5 worm cellular contexts compared by ENCODE assay signal in genomic region chrII:11966602-11967001, ce11.
TF ChIP-seq lines count a peak whose summit lies in the region.

Gene rab-7, minus strand, starts transcription at chrII:11966931.

TF ChIP-seq in whole organism, L1 larva, 84 proteins besides CTCF, POLR2A, EP300 and RAD21:
- TF ChIP-seq pqm-1 (tag; optimal IDR thresholded peaks at IDR 0.05; lab: Kevin White, UChicago) (no peak), nhr-47 (tag; optimal IDR thresholded peaks at IDR 0.05; lab: Kevin White, UChicago) (peak; percentile 10), lsy-2 (tag; optimal IDR thresholded peaks at IDR 0.05; lab: Kevin White, UChicago) (peak in 1 of 2 experiments; percentile 2), efl-1 (optimal IDR thresholded peaks at IDR 0.05; lab: Kevin White, UChicago) (no peak), efl-1 (GFP tag; optimal IDR thresholded peaks at IDR 0.05 in 1 of 2; lab: Kevin White, UChicago) (peak in 1 of 2 experiments; percentile 92), dsc-1 (tag; optimal IDR thresholded peaks at IDR 0.05; lab: Kevin White, UChicago) (peak; percentile 6), nhr-71 (tag; optimal IDR thresholded peaks at IDR 0.05; lab: Kevin White, UChicago) (peak; percentile 32), ama-1 (optimal IDR thresholded peaks at IDR 0.05; lab: Kevin White, UChicago) (peak; percentile 73), zip-4 (GFP tag; optimal IDR thresholded peaks at IDR 0.05; lab: Kevin White, UChicago) (no peak), elt-2 (tag; optimal IDR thresholded peaks at IDR 0.05; lab: Kevin White, UChicago) (peak; percentile 54)

TF ChIP-seq in whole organism, L2 larva, 48 proteins besides CTCF, POLR2A, EP300 and RAD21:
- peak; percentile 75 for TF ChIP-seq ama-1 (optimal IDR thresholded peaks at IDR 0.05; lab: Kevin White, UChicago)
- TF ChIP-seq ztf-4 (tag; optimal IDR thresholded peaks at IDR 0.05; lab: Kevin White, UChicago): peak; percentile 2
- TF ChIP-seq unc-62 (GFP tag; optimal IDR thresholded peaks at IDR 0.05; lab: Kevin White, UChicago): no peak
- TF ChIP-seq nhr-6 (tag; optimal IDR thresholded peaks at IDR 0.05; lab: Kevin White, UChicago): peak; percentile 31
- TF ChIP-seq gmeb-1 (tag; optimal IDR thresholded peaks at IDR 0.05; lab: Kevin White, UChicago): peak; percentile 36
- TF ChIP-seq lsy-2 (tag; optimal IDR thresholded peaks at IDR 0.05; lab: Kevin White, UChicago): peak in 1 of 2 experiments; percentile 17
- no peak for TF ChIP-seq Y55F3AM.14 (GFP tag; optimal IDR thresholded peaks at IDR 0.05; lab: Kevin White, UChicago)
- no peak for TF ChIP-seq fos-1 (tag; optimal IDR thresholded peaks at IDR 0.05; lab: Kevin White, UChicago)
- TF ChIP-seq ztf-11 (tag; optimal IDR thresholded peaks at IDR 0.05; lab: Kevin White, UChicago): no peak
- no peak for TF ChIP-seq lin-39 (tag; optimal IDR thresholded peaks at IDR 0.05; lab: Kevin White, UChicago)
- peak; percentile 29 for TF ChIP-seq lin-13 (GFP tag; optimal IDR thresholded peaks at IDR 0.05; lab: Kevin White, UChicago)

TF ChIP-seq in whole organism, L3 larva, 47 proteins besides CTCF, POLR2A, EP300 and RAD21:
- TF ChIP-seq pha-4 (tag; optimal IDR thresholded peaks at IDR 0.05; lab: Kevin White, UChicago): peak; percentile 1
- TF ChIP-seq ama-1 (optimal IDR thresholded peaks at IDR 0.05; lab: Kevin White, UChicago): peak; percentile 71
- TF ChIP-seq ceh-9 (tag; optimal IDR thresholded peaks at IDR 0.05; lab: Kevin White, UChicago): no peak
- peak; percentile 7 for TF ChIP-seq pqm-1 (tag; optimal IDR thresholded peaks at IDR 0.05; lab: Kevin White, UChicago)
- peak; percentile 37 for TF ChIP-seq elt-2 (tag; optimal IDR thresholded peaks at IDR 0.05; lab: Kevin White, UChicago)

TF ChIP-seq in whole organism, L4 larva, 104 proteins besides CTCF, POLR2A, EP300 and RAD21:
- TF ChIP-seq hif-1 (tag; optimal IDR thresholded peaks at IDR 0.05; lab: Kevin White, UChicago) (no peak), mdt-29 (GFP tag; IDR thresholded peaks at IDR 0.05; lab: Robert Waterston, UW) (no peak), nhr-76 (tag; optimal IDR thresholded peaks at IDR 0.05; lab: Kevin White, UChicago) (no peak), rbr-2 (tag; optimal IDR thresholded peaks at IDR 0.05; lab: Kevin White, UChicago) (no peak), lin-13 (GFP tag; optimal IDR thresholded peaks at IDR 0.05; lab: Kevin White, UChicago) (peak; percentile 24), ces-1 (GFP tag; optimal IDR thresholded peaks at IDR 0.05; lab: Kevin White, UChicago) (no peak), D1046.2 (GFP tag; IDR thresholded peaks at IDR 0.05; lab: Robert Waterston, UW) (0 out of 2 replicates have a peak, but pooled peaks have one; percentile 6), nhr-10 (tag; optimal IDR thresholded peaks at IDR 0.05; lab: Kevin White, UChicago) (no peak), daf-19 (GFP tag; conservative IDR thresholded peaks at IDR 0.05; lab: Robert Waterston, UW) (no peak), daf-16 (GFP tag; optimal IDR thresholded peaks at IDR 0.05; lab: Kevin White, UChicago) (no peak), daf-16 (tag; optimal IDR thresholded peaks at IDR 0.05; lab: Kevin White, UChicago) (peak; percentile 41), nhr-25 (tag; optimal IDR thresholded peaks at IDR 0.05; lab: Kevin White, UChicago; ENCODE audit: borderline replicate concordance, insufficient read depth) (no peak), aha-1 (tag; lab: Kevin White, UChicago) (peak; percentile 95), nhr-77 (tag; optimal IDR thresholded peaks at IDR 0.05; lab: Kevin White, UChicago) (peak; percentile 8), dve-1 (tag; optimal IDR thresholded peaks at IDR 0.05; lab: Kevin White, UChicago; ENCODE audit: insufficient read depth) (peak; percentile 58), nhr-237 (tag; optimal IDR thresholded peaks at IDR 0.05; lab: Kevin White, UChicago) (no peak), nhr-28 (tag; optimal IDR thresholded peaks at IDR 0.05; lab: Kevin White, UChicago) (no peak), lsy-2 (tag; optimal IDR thresholded peaks at IDR 0.05; lab: Kevin White, UChicago) (peak in 1 of 2 experiments; percentile 39), lin-39 (tag; optimal IDR thresholded peaks at IDR 0.05; lab: Kevin White, UChicago) (no peak), lin-38 (GFP tag; IDR thresholded peaks at IDR 0.05; lab: Robert Waterston, UW) (peak; percentile 63), ctbp-1 (GFP tag; IDR thresholded peaks at IDR 0.05; lab: Robert Waterston, UW) (0 out of 2 replicates have a peak, but pooled peaks have one; percentile 28), Y48G9A.11 (GFP tag; IDR thresholded peaks at IDR 0.05; lab: Robert Waterston, UW) (peak; percentile 44; the same call in 1 of the 2 replicates), ama-1 (optimal IDR thresholded peaks at IDR 0.05; lab: Kevin White, UChicago) (peak; percentile 86), mxl-2 (GFP tag; conservative IDR thresholded peaks at IDR 0.05; lab: Robert Waterston, UW) (no peak), zfp-3 (GFP tag; conservative IDR thresholded peaks at IDR 0.05; lab: Robert Waterston, UW) (0 out of 2 replicates have a peak, but pooled peaks have one; percentile 46)

TF ChIP-seq in whole organism, young adult, 124 proteins besides CTCF, POLR2A, EP300 and RAD21 (continues in another document):
- TF ChIP-seq rec-8 (tag; optimal IDR thresholded peaks at IDR 0.05; lab: Kevin White, UChicago): no peak
- TF ChIP-seq somi-1 (GFP tag; optimal IDR thresholded peaks at IDR 0.05; lab: Kevin White, UChicago): no peak
- TF ChIP-seq pbrm-1 (GFP tag; IDR thresholded peaks at IDR 0.05; lab: Robert Waterston, UW): 0 out of 2 replicates have a peak, but pooled peaks have one; percentile 32
- TF ChIP-seq Y79H2A.3 (GFP tag; conservative IDR thresholded peaks at IDR 0.05; lab: Robert Waterston, UW): no peak
- no peak for TF ChIP-seq ztf-25 (GFP tag; IDR thresholded peaks at IDR 0.05; lab: Robert Waterston, UW)
- peak; percentile 51 for TF ChIP-seq repo-1 (tag; optimal IDR thresholded peaks at IDR 0.05; lab: Kevin White, UChicago)
- TF ChIP-seq tlf-1 (GFP tag; optimal IDR thresholded peaks at IDR 0.05; lab: Kevin White, UChicago): peak; percentile 44
- no peak for TF ChIP-seq akir-1 (GFP tag; optimal IDR thresholded peaks at IDR 0.05; lab: Kevin White, UChicago)
- 0 out of 2 replicates have a peak, but pooled peaks have one; percentile 36 for TF ChIP-seq D2030.7 (GFP tag; IDR thresholded peaks at IDR 0.05; lab: Robert Waterston, UW)
- no peak for TF ChIP-seq pha-4 (tag; optimal IDR thresholded peaks at IDR 0.05; lab: Kevin White, UChicago)
- TF ChIP-seq snpc-3.4 (tag; optimal IDR thresholded peaks at IDR 0.05; lab: Kevin White, UChicago): no peak
- TF ChIP-seq ztf-3 (GFP tag; optimal IDR thresholded peaks at IDR 0.05; lab: Kevin White, UChicago): no peak
- TF ChIP-seq madf-3 (GFP tag; IDR thresholded peaks at IDR 0.05; lab: Robert Waterston, UW): peak; percentile 79
- TF ChIP-seq Y53F4B.3 (GFP tag; IDR thresholded peaks at IDR 0.05; lab: Robert Waterston, UW): no peak
- peak; percentile 42; the same call in 1 of the 2 replicates for TF ChIP-seq Y53G8AR.9 (GFP tag; conservative IDR thresholded peaks at IDR 0.05; lab: Robert Waterston, UW)
- TF ChIP-seq ceh-91 (GFP tag; IDR thresholded peaks at IDR 0.05; lab: Robert Waterston, UW): no peak
- no peak for TF ChIP-seq ets-4 (GFP tag; optimal IDR thresholded peaks at IDR 0.05; lab: Kevin White, UChicago)
- TF ChIP-seq ztf-22 (GFP tag; optimal IDR thresholded peaks at IDR 0.05; lab: Kevin White, UChicago): peak; percentile 39
- TF ChIP-seq let-526 (GFP tag; IDR thresholded peaks at IDR 0.05; lab: Robert Waterston, UW): no peak
- peak; percentile 19 for TF ChIP-seq lin-54 (GFP tag; optimal IDR thresholded peaks at IDR 0.05; lab: Kevin White, UChicago)
- TF ChIP-seq B0035.1 (tag; optimal IDR thresholded peaks at IDR 0.05; lab: Kevin White, UChicago): no peak
- no peak; the same call in 1 of the 2 replicates for TF ChIP-seq mcd-1 (GFP tag; IDR thresholded peaks at IDR 0.05; lab: Robert Waterston, UW)
- peak; percentile 51 for TF ChIP-seq F23B12.7 (tag; optimal IDR thresholded peaks at IDR 0.05; lab: Kevin White, UChicago; ENCODE audit: insufficient read depth)
- no peak for TF ChIP-seq K11D2.4 (GFP tag; IDR thresholded peaks at IDR 0.05; lab: Robert Waterston, UW)
- TF ChIP-seq bed-1 (GFP tag; IDR thresholded peaks at IDR 0.05; lab: Robert Waterston, UW): no peak
- peak; percentile 66 for TF ChIP-seq ama-1 (optimal IDR thresholded peaks at IDR 0.05; lab: Kevin White, UChicago)
- no peak for TF ChIP-seq ama-1 (GFP tag; optimal IDR thresholded peaks at IDR 0.05; lab: Kevin White, UChicago)
- TF ChIP-seq B0336.3 (GFP tag; IDR thresholded peaks at IDR 0.05; lab: Robert Waterston, UW): 0 out of 2 replicates have a peak, but pooled peaks have one; percentile 29
- 0 out of 2 replicates have a peak, but pooled peaks have one; percentile 22 for TF ChIP-seq nfyb-1 (GFP tag; IDR thresholded peaks at IDR 0.05; lab: Robert Waterston, UW)
- TF ChIP-seq xnd-1 (tag; optimal IDR thresholded peaks at IDR 0.05; lab: Kevin White, UChicago): no peak
- TF ChIP-seq ztf-18 (tag; optimal IDR thresholded peaks at IDR 0.05; lab: Kevin White, UChicago): no peak
- no peak for TF ChIP-seq ceh-27 (GFP tag; optimal IDR thresholded peaks at IDR 0.05; lab: Kevin White, UChicago)
- no peak for TF ChIP-seq lsy-27 (tag; optimal IDR thresholded peaks at IDR 0.05; lab: Kevin White, UChicago; ENCODE audit: borderline replicate concordance, insufficient read depth)
- no peak for TF ChIP-seq mel-28 (tag; optimal IDR thresholded peaks at IDR 0.05; lab: Kevin White, UChicago; ENCODE audit: borderline replicate concordance)
- TF ChIP-seq F39B2.1 (GFP tag; IDR thresholded peaks at IDR 0.05; lab: Robert Waterston, UW): 0 out of 2 replicates have a peak, but pooled peaks have one; percentile 19
- TF ChIP-seq madf-10 (tag; optimal IDR thresholded peaks at IDR 0.05; lab: Kevin White, UChicago): peak; percentile 22
- TF ChIP-seq ccch-3 (GFP tag; optimal IDR thresholded peaks at IDR 0.05; lab: Kevin White, UChicago): no peak
- no peak for TF ChIP-seq egl-18 (GFP tag; IDR thresholded peaks at IDR 0.05; lab: Robert Waterston, UW)
- TF ChIP-seq hmg-20 (GFP tag; IDR thresholded peaks at IDR 0.05; lab: Robert Waterston, UW): no peak
- TF ChIP-seq mes-4 (tag; optimal IDR thresholded peaks at IDR 0.05; lab: Kevin White, UChicago): no peak
- TF ChIP-seq dox-1 (GFP tag; IDR thresholded peaks at IDR 0.05; lab: Robert Waterston, UW): no peak
- TF ChIP-seq ekl-4 (GFP tag; IDR thresholded peaks at IDR 0.05; lab: Robert Waterston, UW): peak; percentile 53; the same call in 1 of the 2 replicates
- no peak for TF ChIP-seq sptf-2 (GFP tag; optimal IDR thresholded peaks at IDR 0.05; lab: Kevin White, UChicago)
- no peak for TF ChIP-seq K12H6.12 (tag; optimal IDR thresholded peaks at IDR 0.05; lab: Kevin White, UChicago)
- TF ChIP-seq F33H1.4 (GFP tag; IDR thresholded peaks at IDR 0.05; lab: Robert Waterston, UW): 0 out of 2 replicates have a peak, but pooled peaks have one; percentile 15
